Worm (Caenorhabditis elegans) whole organism, young adult: ENCODE measurements around the gene spp-28.

ENCODE experiments used
- F22D6.2 ChIP-seq: sonication (generic microtip); optimal IDR thresholded peaks from 2 replicates; lab custom pipeline; 2016; ENCODE audit warnings: mild to moderate bottlenecking, missing genetic modification characterization, missing compliant biosample characterization
- sptf-2 ChIP-seq: fragments of 200-800 bp; sonication (Bioruptor generic); optimal IDR thresholded peaks from 2 replicates; lab custom pipeline; 2018; ENCODE audit warnings: mild to moderate bottlenecking, missing genetic modification characterization, missing compliant biosample characterization
- ztf-22 ChIP-seq: fragments of 200-800 bp; sonication (Bioruptor generic); optimal IDR thresholded peaks from 2 replicates; lab custom pipeline; 2018; ENCODE audit warnings: mild to moderate bottlenecking, missing genetic modification characterization, moderate library complexity, missing compliant biosample characterization

- TF ChIP-seq F22D6.2 (tag; lab: Kevin White, UChicago) (no peak), sptf-2 (GFP tag; lab: Kevin White, UChicago) (no peak), ztf-22 (no peak)
These were observed 8.8 kb downstream of the spp-28 start, which contains the start of gene C16C10.1 for ce11 chrIII:4181338-4181737.
